Worm (Caenorhabditis elegans) whole organism, L1 larva: Measurements from ENCODE around the gene arle-14.

Experiments
- C16A3.4 ChIP-seq: fragments of 150-350 bp; optimal IDR thresholded peaks from 2 replicates; lab custom pipeline; 2014; ENCODE audit warnings: missing biosample characterization, missing genetic modification characterization
- C34B4.2 ChIP-seq: sonication (generic microtip); optimal IDR thresholded peaks from 2 replicates; lab custom pipeline; 2017; ENCODE audit warnings: mild to moderate bottlenecking, missing genetic modification characterization, missing compliant biosample characterization
- F16B12.6 ChIP-seq: fragments of 150-350 bp; optimal IDR thresholded peaks from 2 replicates; lab custom pipeline; 2014; ENCODE audit warnings: missing biosample characterization, missing genetic modification characterization
- aha-1 ChIP-seq: fragments of 150-350 bp; optimal IDR thresholded peaks from 2 replicates; lab custom pipeline; 2014; ENCODE audit warnings: missing biosample characterization, missing genetic modification characterization
- alr-1 ChIP-seq: fragments of 200-800 bp; sonication (Bioruptor generic); optimal IDR thresholded peaks from 2 replicates; lab custom pipeline; 2018; ENCODE audit warnings: borderline replicate concordance, mild to moderate bottlenecking, missing genetic modification characterization, missing compliant biosample characterization
- ama-1 ChIP-seq: fragments of 150-350 bp; optimal IDR thresholded peaks from 2 replicates; lab custom pipeline; 2014
- ceh-63 ChIP-seq: fragments of 200-800 bp; sonication (Bioruptor generic); optimal IDR thresholded peaks from 2 replicates; lab custom pipeline; 2018; ENCODE audit warnings: mild to moderate bottlenecking, missing genetic modification characterization, missing compliant biosample characterization
- ceh-82 ChIP-seq, 3 experiments: fragments of 150-350 bp in 1 of 3; sonication (generic microtip) in 2 of 3; optimal IDR thresholded peaks; 2 replicates each; lab custom pipeline; 2014 to 2017; ENCODE audit warnings: missing biosample characterization in 3 of 3, missing genetic modification characterization in 3 of 3
- ceh-88 ChIP-seq: fragments of 200-800 bp; sonication (Bioruptor generic); IDR thresholded peaks from 2 replicates; pipeline ENCODE4 v1.3.6; 2022; ENCODE audit warnings: missing genetic modification characterization, missing compliant biosample characterization
- ceh-90 ChIP-seq: sonication (generic microtip); optimal IDR thresholded peaks from 2 replicates; lab custom pipeline; 2016; ENCODE audit warnings: missing genetic modification characterization, missing compliant biosample characterization
- dsc-1 ChIP-seq: sonication (generic microtip); optimal IDR thresholded peaks from 2 replicates; lab custom pipeline; 2016; ENCODE audit warnings: mild to moderate bottlenecking, missing genetic modification characterization, missing compliant biosample characterization
- efl-1 ChIP-seq, 4 experiments: fragments of 150-350 bp; optimal IDR thresholded peaks in 3 of 4; peaks in 1 of 4; 1 replicate in 1 of 4; 2 replicates in 3 of 4; lab custom pipeline; 2014; ENCODE audit warnings: missing biosample characterization in 2 of 4, missing genetic modification characterization in 2 of 4, missing genetic modification reagents in 2 of 4
- egl-13 ChIP-seq: sonication (generic microtip); optimal IDR thresholded peaks from 2 replicates; lab custom pipeline; 2016; ENCODE audit warnings: missing genotype, missing genetic modification reagents, missing genetic modification characterization, missing compliant biosample characterization
- egl-27 ChIP-seq, 2 experiments: fragments of 150-350 bp in 1 of 2; sonication (generic microtip); optimal IDR thresholded peaks; 3 replicates each; lab custom pipeline; 2017 to 2018; ENCODE audit warnings: missing biosample characterization in 2 of 2, missing genetic modification characterization in 2 of 2, missing genetic modification reagents in 2 of 2
- elt-2 ChIP-seq: sonication (generic microtip); optimal IDR thresholded peaks from 2 replicates; lab custom pipeline; 2016; ENCODE audit warnings: missing genetic modification characterization, mild to moderate bottlenecking, inconsistent platforms, missing compliant biosample characterization, missing genetic modification reagents
- elt-3 ChIP-seq, 6 experiments: fragments of 150-350 bp in 1 of 6; sonication (generic microtip); optimal IDR thresholded peaks; 2 replicates each; lab custom pipeline; 2017 to 2018; ENCODE audit warnings: missing biosample characterization in 6 of 6, missing genetic modification characterization in 6 of 6, inconsistent platforms in 1 of 6
- fkh-10 ChIP-seq: sonication (generic microtip); optimal IDR thresholded peaks from 2 replicates; lab custom pipeline; 2017; ENCODE audit warnings: missing biosample characterization, missing genetic modification reagents, missing genetic modification characterization
- fos-1 ChIP-seq: fragments of 150-350 bp; optimal IDR thresholded peaks from 2 replicates; lab custom pipeline; 2014; ENCODE audit warnings: missing biosample characterization, missing genetic modification characterization
- isw-1 ChIP-seq: fragments of 200-800 bp; sonication (Bioruptor generic); IDR thresholded peaks from 2 replicates; pipeline ENCODE4 v1.3.6; 2022; ENCODE audit warnings: missing genetic modification characterization, missing compliant biosample characterization
- jun-1 ChIP-seq: fragments of 150-350 bp; optimal IDR thresholded peaks from 2 replicates; lab custom pipeline; 2014; ENCODE audit warnings: missing biosample characterization, missing genetic modification reagents, missing genetic modification characterization
- lin-14 ChIP-seq: fragments of 200-800 bp; sonication (Bioruptor generic); optimal IDR thresholded peaks from 2 replicates; lab custom pipeline; 2018; ENCODE audit warnings: mild to moderate bottlenecking, missing genetic modification characterization, moderate library complexity, missing compliant biosample characterization
- lin-15B ChIP-seq: fragments of 150-350 bp; sonication (generic microtip); optimal IDR thresholded peaks from 3 replicates; lab custom pipeline; 2014; ENCODE audit warnings: missing biosample characterization, missing genetic modification characterization
- lsy-2 ChIP-seq, 2 experiments: fragments of 150-350 bp; optimal IDR thresholded peaks; 2 replicates each; lab custom pipeline; 2014; ENCODE audit warnings: missing biosample characterization in 2 of 2, missing genetic modification characterization in 2 of 2
- mef-2 ChIP-seq: fragments of 150-350 bp; optimal IDR thresholded peaks from 2 replicates; lab custom pipeline; 2014; ENCODE audit warnings: missing biosample characterization, missing genetic modification characterization
- mep-1 ChIP-seq: fragments of 150-350 bp; optimal IDR thresholded peaks from 2 replicates; lab custom pipeline; 2014; ENCODE audit warnings: missing biosample characterization, missing genetic modification characterization
- nhr-11 ChIP-seq: fragments of 150-350 bp; optimal IDR thresholded peaks from 2 replicates; lab custom pipeline; 2014; ENCODE audit warnings: missing biosample characterization, missing genetic modification characterization
- nhr-12 ChIP-seq: sonication (generic microtip); optimal IDR thresholded peaks from 2 replicates; lab custom pipeline; 2017; ENCODE audit warnings: missing biosample characterization, missing genetic modification characterization
- nhr-47 ChIP-seq: sonication (generic microtip); optimal IDR thresholded peaks from 2 replicates; lab custom pipeline; 2016; ENCODE audit warnings: mild to moderate bottlenecking, missing genetic modification characterization, moderate library complexity, missing compliant biosample characterization
- nhr-71 ChIP-seq: sonication (generic microtip); optimal IDR thresholded peaks from 2 replicates; lab custom pipeline; 2016; ENCODE audit warnings: mild to moderate bottlenecking, missing genetic modification characterization, moderate library complexity, missing compliant biosample characterization
- nhr-85 ChIP-seq: sonication (generic microtip); peaks from one replicate; lab custom pipeline; 2016; ENCODE audit warnings: missing genetic modification characterization, inconsistent platforms, missing compliant biosample characterization
- pag-3 ChIP-seq: sonication (generic microtip); optimal IDR thresholded peaks from 2 replicates; lab custom pipeline; 2017; ENCODE audit warnings: missing genetic modification characterization, mild to moderate bottlenecking, missing compliant biosample characterization, antibody characterized with exemption, borderline replicate concordance; ENCODE audit not compliant: insufficient read depth
- rnt-1 ChIP-seq: sonication (generic microtip); optimal IDR thresholded peaks from 2 replicates; lab custom pipeline; 2016; ENCODE audit warnings: mild to moderate bottlenecking, missing genetic modification characterization, moderate library complexity, missing compliant biosample characterization
- skn-1 ChIP-seq: fragments of 150-350 bp; optimal IDR thresholded peaks from 2 replicates; lab custom pipeline; 2014; ENCODE audit warnings: missing biosample characterization, missing genetic modification characterization
- sox-4 ChIP-seq: sonication (generic microtip); optimal IDR thresholded peaks from 2 replicates; lab custom pipeline; 2016; ENCODE audit warnings: missing genetic modification characterization, missing compliant biosample characterization
- unc-130 ChIP-seq: fragments of 150-350 bp; optimal IDR thresholded peaks from 2 replicates; lab custom pipeline; 2017; ENCODE audit warnings: missing biosample characterization, missing genetic modification characterization, inconsistent platforms
- unc-62 ChIP-seq: fragments of 150-350 bp; optimal IDR thresholded peaks from 2 replicates; lab custom pipeline; 2014; ENCODE audit warnings: missing biosample characterization, missing genetic modification reagents, missing genetic modification characterization
- zag-1 ChIP-seq: fragments of 150-350 bp; optimal IDR thresholded peaks from 2 replicates; lab custom pipeline; 2014; ENCODE audit warnings: missing biosample characterization, missing genetic modification characterization

The arle-14 gene

DNA sequence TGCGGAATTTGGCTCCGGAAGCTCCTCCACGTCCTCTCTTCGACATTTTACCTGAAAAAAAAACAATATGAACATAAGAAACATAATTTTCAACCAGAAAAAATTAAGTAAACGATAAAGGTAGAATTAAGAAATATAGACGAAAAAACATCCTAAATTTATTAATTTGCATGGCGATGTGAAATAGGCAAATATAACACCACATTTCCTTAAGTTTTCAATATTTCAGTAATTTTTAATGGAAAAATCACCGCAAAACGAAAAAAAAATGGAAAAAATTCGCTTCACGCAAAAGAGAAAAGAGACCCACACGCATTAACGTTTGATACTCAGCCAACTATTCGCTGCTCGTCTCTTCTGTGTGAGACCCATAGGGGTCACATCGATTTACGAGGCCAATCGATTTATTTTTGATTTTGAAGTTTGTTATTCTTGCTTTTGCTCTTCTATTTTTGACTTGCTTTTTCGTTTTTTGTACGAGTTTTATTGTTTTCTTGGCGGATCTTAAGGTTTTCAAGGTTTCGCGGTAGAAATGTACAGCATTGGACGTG is 13.4 kb downstream of the arle-14 start, which contains the start of gene rpl-23 (continued):
- TF ChIP-seq elt-2: peak; percentile 26
- TF ChIP-seq pag-3 (tag; lab: Kevin White, UChicago): no peak

- TF ChIP-seq ama-1 (no peak), alr-1 (tag; lab: Kevin White, UChicago) (peak; percentile 99), ceh-63 (GFP tag; lab: Kevin White, UChicago) (no peak), lin-15B (tag; lab: Kevin White, UChicago) (no peak), egl-27 (tag; optimal IDR thresholded peaks at IDR 0.05; lab: Kevin White, UChicago) (no peak)
Observed at ce11 chrIII:5707546-5707945, 14.8 kb downstream of the arle-14 start.

- TF ChIP-seq rnt-1 (tag; lab: Kevin White, UChicago) (peak; percentile 50), nhr-11 (tag; lab: Kevin White, UChicago) (no peak), fkh-10 (GFP tag; lab: Kevin White, UChicago) (no peak), lin-14 (GFP tag; lab: Kevin White, UChicago) (peak; percentile 55), F16B12.6 (no peak), skn-1 (tag; lab: Kevin White, UChicago) (no peak), egl-13 (tag; lab: Kevin White, UChicago) (no peak), nhr-71 (tag; lab: Kevin White, UChicago) (peak; percentile 25), nhr-12 (tag; lab: Kevin White, UChicago) (no peak), pag-3 (tag; lab: Kevin White, UChicago) (no peak), aha-1 (no peak), C16A3.4 (tag; lab: Kevin White, UChicago) (no peak), nhr-85 (tag; lab: Kevin White, UChicago) (no peak), C34B4.2 (tag; lab: Kevin White, UChicago) (no peak), mef-2 (tag; lab: Kevin White, UChicago) (no peak), dsc-1 (peak; percentile 37), zag-1 (tag; lab: Kevin White, UChicago) (no peak), lin-15B (tag; lab: Kevin White, UChicago) (no peak), nhr-47 (tag; lab: Kevin White, UChicago) (no peak), lsy-2 (tag; optimal IDR thresholded peaks at IDR 0.05; lab: Kevin White, UChicago) (peak in 1 of 2 experiments; percentile 19), mep-1 (tag; lab: Kevin White, UChicago) (no peak), elt-3 (tag; optimal IDR thresholded peaks at IDR 0.05; lab: Kevin White, UChicago) (no peak)
- TF ChIP-seq, all 84 proteins: peak for 5
Observed at ce11 chrIII:5708024-5708423, 15.3 kb downstream of the arle-14 start.

DNA sequence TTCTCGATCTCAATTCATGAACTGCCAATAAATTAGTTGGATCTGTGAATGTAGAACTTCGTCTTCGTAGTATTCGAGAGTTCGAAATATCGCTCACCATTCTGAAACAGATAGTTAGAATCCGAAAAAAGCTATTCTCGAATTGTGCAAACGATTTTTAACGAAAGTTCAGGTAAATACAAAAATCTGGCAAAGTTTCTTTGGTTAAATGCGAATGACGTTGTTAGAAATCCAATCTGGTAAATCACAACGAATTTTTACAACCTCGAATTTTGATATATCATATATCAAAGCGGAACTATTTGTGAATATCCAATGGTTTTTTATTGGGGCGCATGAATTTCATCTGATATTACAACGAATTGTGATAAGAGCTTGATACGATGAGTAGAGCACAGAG is 16.5 kb downstream of the arle-14 start, which contains the start of gene hpo-28:
hpo-28 (minus strand) TSS at position 101 of the 400 bp plus-strand sequence.
- TF ChIP-seq ceh-90: no peak
- TF ChIP-seq skn-1 (tag; lab: Kevin White, UChicago): no peak
- no peak for TF ChIP-seq alr-1 (tag; lab: Kevin White, UChicago)
- no peak for TF ChIP-seq sox-4 (tag; lab: Kevin White, UChicago)
- no peak for TF ChIP-seq jun-1 (tag; lab: Kevin White, UChicago)
- no peak for TF ChIP-seq lin-15B (tag; lab: Kevin White, UChicago)
- TF ChIP-seq ceh-88 (GFP tag; lab: Robert Waterston, UW): no peak
- TF ChIP-seq ceh-82 (tag; optimal IDR thresholded peaks at IDR 0.05; lab: Kevin White, UChicago): no peak
- no peak for TF ChIP-seq unc-130 (tag; lab: Kevin White, UChicago)
- no peak for TF ChIP-seq unc-62 (GFP tag; lab: Kevin White, UChicago)
- no peak for TF ChIP-seq efl-1 (optimal IDR thresholded peaks at IDR 0.05; lab: Kevin White, UChicago)
- TF ChIP-seq efl-1 (GFP tag; optimal IDR thresholded peaks at IDR 0.05 in 1 of 2; lab: Kevin White, UChicago): peak in 1 of 2 experiments; percentile 27
- no peak for TF ChIP-seq egl-13 (tag; lab: Kevin White, UChicago)
- no peak for TF ChIP-seq fos-1 (tag; lab: Kevin White, UChicago)
- peak; percentile 13 for TF ChIP-seq rnt-1 (tag; lab: Kevin White, UChicago)
- no peak for TF ChIP-seq isw-1 (GFP tag; lab: Robert Waterston, UW)
- no peak for TF ChIP-seq ceh-63 (GFP tag; lab: Kevin White, UChicago)
